Fruit fly (Drosophila melanogaster): ENCODE results near the gene futsch.

The futsch gene

dm6 chrX:1399056-1400003 lies 9.5 kb upstream of the futsch start (continued):
- TF ChIP-seq Hr51 (GFP tag; optimal IDR thresholded peaks at IDR 0.05) (peak in 1 of 2 experiments; percentile 1), sr (GFP tag; IDR thresholded peaks at IDR 0.05) (peak; percentile 77), CG4404 (GFP tag; IDR thresholded peaks at IDR 0.05) (no peak), CG1024 (GFP tag; IDR thresholded peaks at IDR 0.05) (no peak), Lhr (GFP tag; optimal IDR thresholded peaks at IDR 0.05) (peak; percentile 100), kah (GFP tag; optimal IDR thresholded peaks at IDR 0.05) (no peak), Dip3 (GFP tag; optimal IDR thresholded peaks at IDR 0.05) (peak; percentile 38), CG1603 (tag; optimal IDR thresholded peaks at IDR 0.05) (peak; percentile 25), nau (GFP tag; optimal IDR thresholded peaks at IDR 0.05) (no peak), CG18764 (GFP tag; optimal IDR thresholded peaks at IDR 0.05) (no peak), C15 (GFP tag; IDR thresholded peaks at IDR 0.05) (no peak), emc (GFP tag; optimal IDR thresholded peaks at IDR 0.05) (no peak), CG2120 (GFP tag; optimal IDR thresholded peaks at IDR 0.05) (no peak), CG4617 (GFP tag; optimal IDR thresholded peaks at IDR 0.05; ENCODE audit: borderline replicate concordance) (no peak), otp (GFP tag; IDR thresholded peaks at IDR 0.05) (0 out of 3 replicates have a peak, but pooled peaks have one; percentile 5), CG6854 (GFP tag; optimal IDR thresholded peaks at IDR 0.05) (no peak), Scr (GFP tag; IDR thresholded peaks at IDR 0.05; ENCODE audit: partially characterized antibody) (peak; percentile 29; the same call in 1 of the 2 replicates), CG6765 (GFP tag; optimal IDR thresholded peaks at IDR 0.05) (no peak), Doc2 (GFP tag; IDR thresholded peaks at IDR 0.05) (no peak), Dek (tag; optimal IDR thresholded peaks at IDR 0.05) (no peak), CG12071 (GFP tag; optimal IDR thresholded peaks at IDR 0.05) (no peak), dimm (GFP tag; IDR thresholded peaks at IDR 0.05) (no peak), gsb (GFP tag; IDR thresholded peaks at IDR 0.05) (no peak), CG2678 (tag; optimal IDR thresholded peaks at IDR 0.05) (peak; percentile 2), CG6654 (GFP tag; optimal IDR thresholded peaks at IDR 0.05) (no peak), Mrtf (GFP tag; IDR thresholded peaks at IDR 0.05) (no peak), CG34224 (GFP tag; IDR thresholded peaks at IDR 0.05; ENCODE audit: partially characterized antibody) (peak; percentile 39; the same call in 2 of the 3 replicates), CG16863 (GFP tag; optimal IDR thresholded peaks at IDR 0.05) (no peak), stc (GFP tag; IDR thresholded peaks at IDR 0.05) (no peak), jumu (GFP tag; optimal IDR thresholded peaks at IDR 0.05) (no peak), CG17802 (tag; optimal IDR thresholded peaks at IDR 0.05) (no peak), CG11398 (GFP tag; optimal IDR thresholded peaks at IDR 0.05) (no peak), Nf-YB (GFP tag; optimal IDR thresholded peaks at IDR 0.05) (peak; percentile 59), CG13775 (GFP tag; optimal IDR thresholded peaks at IDR 0.05) (no peak), CG17186 (GFP tag; optimal IDR thresholded peaks at IDR 0.05) (no peak), Asciz (GFP tag; optimal IDR thresholded peaks at IDR 0.05) (no peak), B-H1 (GFP tag; IDR thresholded peaks at IDR 0.05) (no peak), CG17361 (GFP tag; IDR thresholded peaks at IDR 0.05) (no peak), pita (GFP tag; optimal IDR thresholded peaks at IDR 0.05) (peak; percentile 60), CG4707 (GFP tag; optimal IDR thresholded peaks at IDR 0.05) (no peak), CG2202 (tag; optimal IDR thresholded peaks at IDR 0.05) (no peak), pan (optimal IDR thresholded peaks at IDR 0.05) (no peak), pan (GFP tag; optimal IDR thresholded peaks at IDR 0.05 in 1 of 2, IDR thresholded peaks at IDR 0.05 in 1 of 2) (no peak), tll (GFP tag; optimal IDR thresholded peaks at IDR 0.05) (peak; percentile 54 to 67), ap (GFP tag; IDR thresholded peaks at IDR 0.05) (no peak), HLH54F (GFP tag; optimal IDR thresholded peaks at IDR 0.05) (no peak), shn (GFP tag; optimal IDR thresholded peaks at IDR 0.05) (peak; percentile 10), CG12942 (GFP tag; optimal IDR thresholded peaks at IDR 0.05) (no peak), Hr39 (optimal IDR thresholded peaks at IDR 0.05) (no peak)

Data from whole organism, embryonic.